Fruit fly (Drosophila melanogaster): ENCODE data around the gene CheB93a.

Gene CheB93a

dm6 chr3R:21387356-21387980 is 19.8 kb upstream of the CheB93a start:
- TF ChIP-seq Clk (GFP tag; optimal IDR thresholded peaks at IDR 0.05) (no peak), CG33017 (tag; optimal IDR thresholded peaks at IDR 0.05) (no peak)

dm6 chr3R:21388564-21388963 is 18.7 kb upstream of the CheB93a start, which contains the start of gene bap:
bap (plus strand) TSS chr3R:21388880.
- TF ChIP-seq CG12768 (GFP tag; optimal IDR thresholded peaks at IDR 0.05) (no peak), Crg-1 (GFP tag; optimal IDR thresholded peaks at IDR 0.05) (no peak), Hr96 (GFP tag; optimal IDR thresholded peaks at IDR 0.05) (no peak), bab1 (GFP tag; optimal IDR thresholded peaks at IDR 0.05) (no peak), toe (GFP tag; optimal IDR thresholded peaks at IDR 0.05) (no peak), cnc (optimal IDR thresholded peaks at IDR 0.05) (no peak), CG1620 (GFP tag; optimal IDR thresholded peaks at IDR 0.05) (no peak), kay (GFP tag; ENCODE audit: borderline replicate concordance) (no peak), CG7045 (GFP tag; optimal IDR thresholded peaks at IDR 0.05) (no peak), tj (GFP tag; optimal IDR thresholded peaks at IDR 0.05) (no peak), CG7101 (tag; optimal IDR thresholded peaks at IDR 0.05) (no peak), cic (GFP tag; optimal IDR thresholded peaks at IDR 0.05) (no peak), Clk (GFP tag; optimal IDR thresholded peaks at IDR 0.05) (no peak)

- TF ChIP-seq CG14711 (tag; optimal IDR thresholded peaks at IDR 0.05) (no peak), CG12768 (GFP tag; optimal IDR thresholded peaks at IDR 0.05) (no peak), CG7045 (GFP tag; optimal IDR thresholded peaks at IDR 0.05) (no peak), cnc (optimal IDR thresholded peaks at IDR 0.05) (no peak), CG7101 (tag; optimal IDR thresholded peaks at IDR 0.05) (no peak), tj (GFP tag; optimal IDR thresholded peaks at IDR 0.05) (no peak), Clk (GFP tag; optimal IDR thresholded peaks at IDR 0.05) (no peak), bab1 (GFP tag; optimal IDR thresholded peaks at IDR 0.05) (no peak), CG5204 (GFP tag; optimal IDR thresholded peaks at IDR 0.05) (no peak), kay (GFP tag; ENCODE audit: borderline replicate concordance) (no peak), CG33017 (tag; optimal IDR thresholded peaks at IDR 0.05) (no peak), Mnt (GFP tag; optimal IDR thresholded peaks at IDR 0.05) (no peak), ovo (GFP tag; optimal IDR thresholded peaks at IDR 0.05) (no peak), pad (GFP tag; optimal IDR thresholded peaks at IDR 0.05) (no peak), CG11617 (GFP tag; optimal IDR thresholded peaks at IDR 0.05) (no peak), CG1620 (GFP tag; optimal IDR thresholded peaks at IDR 0.05) (no peak), Crg-1 (GFP tag; optimal IDR thresholded peaks at IDR 0.05) (no peak)
Observed at dm6 chr3R:21390959-21391358, 16.3 kb upstream of the CheB93a start.

- TF ChIP-seq Mnt (GFP tag; optimal IDR thresholded peaks at IDR 0.05) (no peak), CG14711 (tag; optimal IDR thresholded peaks at IDR 0.05) (no peak), ovo (GFP tag; optimal IDR thresholded peaks at IDR 0.05) (no peak), CG11617 (GFP tag; optimal IDR thresholded peaks at IDR 0.05) (no peak), bab1 (GFP tag; optimal IDR thresholded peaks at IDR 0.05) (no peak), CG7045 (GFP tag; optimal IDR thresholded peaks at IDR 0.05) (no peak), CG12768 (GFP tag; optimal IDR thresholded peaks at IDR 0.05) (no peak), tj (GFP tag; optimal IDR thresholded peaks at IDR 0.05) (no peak), Crg-1 (GFP tag; optimal IDR thresholded peaks at IDR 0.05) (no peak), kay (GFP tag; ENCODE audit: borderline replicate concordance) (no peak), cic (GFP tag; optimal IDR thresholded peaks at IDR 0.05) (no peak), CG1620 (GFP tag; optimal IDR thresholded peaks at IDR 0.05) (no peak), CG7101 (tag; optimal IDR thresholded peaks at IDR 0.05) (no peak), CG33017 (tag; optimal IDR thresholded peaks at IDR 0.05) (no peak), Clk (GFP tag; optimal IDR thresholded peaks at IDR 0.05) (no peak), cnc (optimal IDR thresholded peaks at IDR 0.05) (no peak)
Observed at dm6 chr3R:21392221-21392620, 15.0 kb upstream of the CheB93a start.

- TF ChIP-seq CG7045 (GFP tag; optimal IDR thresholded peaks at IDR 0.05), result no peak
- TF ChIP-seq kay (GFP tag; ENCODE audit: borderline replicate concordance), result no peak
- no peak for TF ChIP-seq CG1620 (GFP tag; optimal IDR thresholded peaks at IDR 0.05)
- TF ChIP-seq cic (GFP tag; optimal IDR thresholded peaks at IDR 0.05), result no peak
- no peak for TF ChIP-seq Mnt (GFP tag; optimal IDR thresholded peaks at IDR 0.05)
- TF ChIP-seq bab1 (GFP tag; optimal IDR thresholded peaks at IDR 0.05), result no peak
- no peak for TF ChIP-seq Hr96 (GFP tag; optimal IDR thresholded peaks at IDR 0.05)
- no peak for TF ChIP-seq CG5204 (GFP tag; optimal IDR thresholded peaks at IDR 0.05)
- no peak for TF ChIP-seq Clk (GFP tag; optimal IDR thresholded peaks at IDR 0.05)
- no peak for TF ChIP-seq ovo (GFP tag; optimal IDR thresholded peaks at IDR 0.05)
- no peak for TF ChIP-seq tj (GFP tag; optimal IDR thresholded peaks at IDR 0.05)
- TF ChIP-seq Crg-1 (GFP tag; optimal IDR thresholded peaks at IDR 0.05), result no peak
- TF ChIP-seq CG12768 (GFP tag; optimal IDR thresholded peaks at IDR 0.05), result no peak
- no peak for TF ChIP-seq CG11617 (GFP tag; optimal IDR thresholded peaks at IDR 0.05)
Observed at dm6 chr3R:21393005-21393729, 14.1 kb upstream of the CheB93a start.

- TF ChIP-seq kay (GFP tag; ENCODE audit: borderline replicate concordance), result no peak
- no peak for TF ChIP-seq ovo (GFP tag; optimal IDR thresholded peaks at IDR 0.05)
- no peak for TF ChIP-seq CG12768 (GFP tag; optimal IDR thresholded peaks at IDR 0.05)
- TF ChIP-seq Clk (GFP tag; optimal IDR thresholded peaks at IDR 0.05), result no peak
- no peak for TF ChIP-seq cnc (optimal IDR thresholded peaks at IDR 0.05)
- no peak for TF ChIP-seq CG5204 (GFP tag; optimal IDR thresholded peaks at IDR 0.05)
- no peak for TF ChIP-seq Mnt (GFP tag; optimal IDR thresholded peaks at IDR 0.05)
- no peak for TF ChIP-seq tj (GFP tag; optimal IDR thresholded peaks at IDR 0.05)
- TF ChIP-seq Hr96 (GFP tag; optimal IDR thresholded peaks at IDR 0.05), result no peak
- no peak for TF ChIP-seq CG1620 (GFP tag; optimal IDR thresholded peaks at IDR 0.05)
- TF ChIP-seq CG7101 (tag; optimal IDR thresholded peaks at IDR 0.05), result no peak
- no peak for TF ChIP-seq toe (GFP tag; optimal IDR thresholded peaks at IDR 0.05)
- no peak for TF ChIP-seq cic (GFP tag; optimal IDR thresholded peaks at IDR 0.05)
- TF ChIP-seq bab1 (GFP tag; optimal IDR thresholded peaks at IDR 0.05), result no peak
Observed at dm6 chr3R:21399642-21400041, 7.6 kb upstream of the CheB93a start, which contains the start of gene Ugt49B2. Ugt49B2 (minus strand) TSS chr3R:21399742.
